Fruit fly (Drosophila melanogaster) whole organism, embryonic: ENCODE measurements around the gene CG10738.

ENCODE experiments used
- BtbVII ChIP-seq: fragments of 200-800 bp; sonication (Bioruptor generic); optimal IDR thresholded peaks from 3 replicates; lab custom pipeline; 2017; ENCODE audit warnings: missing biosample characterization, mild to moderate bottlenecking, missing genetic modification characterization
- CG10654 ChIP-seq: fragments of 200-800 bp; sonication (Bioruptor generic); optimal IDR thresholded peaks from 2 replicates; lab custom pipeline; 2016; ENCODE audit warnings: missing biosample characterization, missing genetic modification characterization
- CG10959 ChIP-seq: fragments of 200-800 bp; sonication (Bioruptor generic); IDR thresholded peaks from 2 replicates; pipeline ENCODE4 v1.3.6; 2022; ENCODE audit warnings: missing biosample characterization, missing genetic modification characterization
- CG12071 ChIP-seq: fragments of 200-800 bp; sonication (Bioruptor generic); optimal IDR thresholded peaks from 3 replicates; lab custom pipeline; 2018; ENCODE audit warnings: missing biosample characterization, mild to moderate bottlenecking, missing genetic modification characterization
- CG12155 ChIP-seq: fragments of 200-800 bp; sonication (Bioruptor generic); optimal IDR thresholded peaks from 3 replicates; lab custom pipeline; 2016; ENCODE audit warnings: missing biosample characterization, missing genetic modification characterization
- CG12744 ChIP-seq: fragments of 200-800 bp; sonication (Bioruptor generic); optimal IDR thresholded peaks from 2 replicates; lab custom pipeline; 2016; ENCODE audit warnings: missing biosample characterization, missing genetic modification characterization
- CG14710 ChIP-seq: fragments of 200-800 bp; sonication (Bioruptor generic); optimal IDR thresholded peaks from 3 replicates; lab custom pipeline; 2019; ENCODE audit warnings: missing biosample characterization, mild to moderate bottlenecking, missing genetic modification characterization, moderate library complexity
- CG15073 ChIP-seq: fragments of 200-800 bp; sonication (Bioruptor generic); optimal IDR thresholded peaks from 2 replicates; lab custom pipeline; 2016; ENCODE audit warnings: missing biosample characterization, missing genetic modification characterization
- CG15514 ChIP-seq: fragments of 200-800 bp; sonication (Bioruptor generic); optimal IDR thresholded peaks from 3 replicates; lab custom pipeline; 2017; ENCODE audit warnings: missing biosample characterization, missing genetic modification characterization, mild to moderate bottlenecking, moderate library complexity, missing genetic modification reagents
- CG18764 ChIP-seq: fragments of 200-800 bp; sonication (Bioruptor generic); optimal IDR thresholded peaks from 3 replicates; lab custom pipeline; 2016; ENCODE audit warnings: missing biosample characterization, missing genetic modification characterization
- CG2712 ChIP-seq: fragments of 200-800 bp; optimal IDR thresholded peaks from 3 replicates; lab custom pipeline; 2019; ENCODE audit warnings: missing biosample characterization, mild to moderate bottlenecking, missing genetic modification characterization, moderate library complexity
- CG3065 ChIP-seq: fragments of 200-800 bp; sonication (Bioruptor generic); optimal IDR thresholded peaks from 2 replicates; lab custom pipeline; 2016; ENCODE audit warnings: missing biosample characterization, missing genetic modification characterization
- CG5953 ChIP-seq: fragments of 200-800 bp; sonication (Bioruptor generic); IDR thresholded peaks from 2 replicates; pipeline ENCODE4 v1.3.6; 2022; ENCODE audit warnings: missing biosample characterization, missing genetic modification characterization
- CG8388 ChIP-seq: fragments of 200-800 bp; sonication (Bioruptor generic); optimal IDR thresholded peaks from 2 replicates; lab custom pipeline; 2019; ENCODE audit warnings: missing biosample characterization, mild to moderate bottlenecking, missing genetic modification characterization, moderate library complexity
- CG9609 ChIP-seq: fragments of 200-800 bp; sonication (Bioruptor generic); optimal IDR thresholded peaks from 3 replicates; lab custom pipeline; 2016; ENCODE audit warnings: missing biosample characterization, missing genetic modification characterization
- CG9876 ChIP-seq: fragments of 200-800 bp; sonication (Bioruptor generic); optimal IDR thresholded peaks from 2 replicates; lab custom pipeline; 2016; ENCODE audit warnings: missing biosample characterization, missing genetic modification characterization
- D19A ChIP-seq: fragments of 200-800 bp; optimal IDR thresholded peaks from 3 replicates; lab custom pipeline; 2019; ENCODE audit warnings: missing biosample characterization, mild to moderate bottlenecking, missing genetic modification characterization, moderate library complexity
- Doc3 ChIP-seq: fragments of 200-800 bp; sonication (Bioruptor generic); IDR thresholded peaks from 3 replicates; pipeline ENCODE4 v1.3.6; 2022; ENCODE audit warnings: missing biosample characterization, missing genetic modification characterization; ENCODE audit not compliant: partially characterized antibody
- Hr51 ChIP-seq, 2 experiments: fragments of 200-800 bp; sonication (Bioruptor generic); optimal IDR thresholded peaks; 2 replicates in 1 of 2; 3 replicates in 1 of 2; lab custom pipeline; 2016 to 2018; ENCODE audit warnings: missing biosample characterization in 2 of 2, missing genetic modification characterization in 2 of 2, mild to moderate bottlenecking in 1 of 2, moderate library complexity in 1 of 2
- Optix ChIP-seq: fragments of 200-800 bp; sonication (Bioruptor generic); IDR thresholded peaks from 3 replicates; pipeline ENCODE4 v1.3.6; 2022; ENCODE audit warnings: missing biosample characterization, missing genetic modification characterization
- ac ChIP-seq: fragments of 200-800 bp; sonication (Bioruptor generic); optimal IDR thresholded peaks from 3 replicates; lab custom pipeline; 2017; ENCODE audit warnings: missing biosample characterization, mild to moderate bottlenecking, missing genetic modification characterization
- ato ChIP-seq: fragments of 200-800 bp; sonication (Bioruptor generic); IDR thresholded peaks from 2 replicates; pipeline ENCODE4 v1.3.6; 2022; ENCODE audit warnings: missing biosample characterization, missing genetic modification characterization; ENCODE audit not compliant: partially characterized antibody
- bab2 ChIP-seq: fragments of 200-800 bp; sonication (Bioruptor generic); optimal IDR thresholded peaks from 2 replicates; lab custom pipeline; 2016; ENCODE audit warnings: missing biosample characterization, missing genetic modification characterization
- bowl ChIP-seq: fragments of 200-800 bp; sonication (Bioruptor generic); IDR thresholded peaks from 2 replicates; pipeline ENCODE4 v1.3.6; 2022; ENCODE audit warnings: missing biosample characterization, missing genetic modification characterization
- chm ChIP-seq: fragments of 200-800 bp; sonication (Bioruptor generic); IDR thresholded peaks from 2 replicates; pipeline ENCODE4 v1.3.6; 2022; ENCODE audit warnings: missing biosample characterization, missing genetic modification characterization
- dimm ChIP-seq: fragments of 200-800 bp; sonication (Bioruptor generic); IDR thresholded peaks from 2 replicates; pipeline ENCODE4 v1.3.6; 2022; ENCODE audit warnings: missing biosample characterization, missing genetic modification characterization
- disco-r ChIP-seq: fragments of 200-800 bp; sonication (Bioruptor generic); optimal IDR thresholded peaks from 2 replicates; lab custom pipeline; 2016; ENCODE audit warnings: missing biosample characterization, missing genetic modification characterization
- dmrt11E ChIP-seq: fragments of 200-800 bp; sonication (Bioruptor generic); optimal IDR thresholded peaks from 3 replicates; lab custom pipeline; 2018; ENCODE audit warnings: missing biosample characterization, mild to moderate bottlenecking, missing genetic modification characterization, moderate library complexity
- dmrt99B ChIP-seq: fragments of 200-800 bp; sonication (Bioruptor generic); optimal IDR thresholded peaks from 2 replicates; lab custom pipeline; 2018; ENCODE audit warnings: missing biosample characterization, mild to moderate bottlenecking, missing genetic modification characterization, moderate library complexity
- ems ChIP-seq: fragments of 200-800 bp; sonication (Bioruptor generic); optimal IDR thresholded peaks from 3 replicates; lab custom pipeline; 2016; ENCODE audit warnings: missing biosample characterization, missing genetic modification characterization
- ftz-f1 ChIP-seq: fragments of 200-800 bp; sonication (Bioruptor generic); optimal IDR thresholded peaks from 2 replicates; lab custom pipeline; 2016; ENCODE audit warnings: missing biosample characterization, missing genetic modification characterization
- gcm ChIP-seq: fragments of 200-800 bp; sonication (Bioruptor generic); optimal IDR thresholded peaks from 2 replicates; lab custom pipeline; 2019; ENCODE audit warnings: missing biosample characterization, mild to moderate bottlenecking, missing genetic modification characterization, moderate library complexity
- gsb ChIP-seq: fragments of 200-800 bp; sonication (Bioruptor generic); IDR thresholded peaks from 2 replicates; pipeline ENCODE4 v1.3.6; 2022; ENCODE audit warnings: missing biosample characterization, missing genetic modification characterization
- kah ChIP-seq: fragments of 200-800 bp; sonication (Bioruptor generic); optimal IDR thresholded peaks from 2 replicates; lab custom pipeline; 2018; ENCODE audit warnings: missing biosample characterization, mild to moderate bottlenecking, missing genetic modification characterization
- knrl ChIP-seq: fragments of 200-800 bp; sonication (Bioruptor generic); IDR thresholded peaks from 3 replicates; pipeline ENCODE4 v1.3.6; 2022; ENCODE audit warnings: missing biosample characterization, missing genetic modification characterization; ENCODE audit not compliant: partially characterized antibody
- lov ChIP-seq, 2 experiments: fragments of 200-800 bp in 1 of 2; fragments of >200 bp in 1 of 2; sonication (Bioruptor generic) in 1 of 2; IDR thresholded peaks in 1 of 2; optimal IDR thresholded peaks in 1 of 2; 2 replicates in 1 of 2; 3 replicates in 1 of 2; pipeline versions ENCODE4 v1.3.6 to Lab custom; 2017 to 2022; ENCODE audit warnings: missing biosample characterization in 1 of 2, missing genetic modification characterization in 1 of 2
- nau ChIP-seq: fragments of 200-800 bp; sonication (Bioruptor generic); optimal IDR thresholded peaks from 3 replicates; lab custom pipeline; 2017; ENCODE audit warnings: missing biosample characterization, mild to moderate bottlenecking, missing genetic modification characterization, missing genetic modification reagents
- nerfin-2 ChIP-seq: fragments of 200-800 bp; sonication (Bioruptor generic); IDR thresholded peaks from 2 replicates; pipeline ENCODE4 v1.3.6; 2022; ENCODE audit warnings: missing biosample characterization, missing genetic modification characterization; ENCODE audit not compliant: partially characterized antibody
- onecut ChIP-seq: fragments of 200-800 bp; sonication (Bioruptor generic); IDR thresholded peaks from 2 replicates; pipeline ENCODE4 v1.3.6; 2022; ENCODE audit warnings: missing biosample characterization, missing genetic modification characterization
- pb ChIP-seq: fragments of 200-800 bp; sonication (Bioruptor generic); optimal IDR thresholded peaks from 3 replicates; lab custom pipeline; 2016; ENCODE audit warnings: missing biosample characterization, missing genetic modification characterization
- pita ChIP-seq: fragments of 200-800 bp; sonication (Bioruptor generic); optimal IDR thresholded peaks from 2 replicates; lab custom pipeline; 2017; ENCODE audit warnings: missing biosample characterization, mild to moderate bottlenecking, missing genetic modification characterization
- shn ChIP-seq: fragments of 200-800 bp; sonication (Bioruptor generic); optimal IDR thresholded peaks from 3 replicates; lab custom pipeline; 2016; ENCODE audit warnings: missing biosample characterization, missing genetic modification characterization
- sima ChIP-seq: fragments of 200-800 bp; sonication (Bioruptor generic); optimal IDR thresholded peaks from 2 replicates; lab custom pipeline; 2016; ENCODE audit warnings: missing biosample characterization, missing genetic modification characterization
- tap ChIP-seq: fragments of 200-800 bp; optimal IDR thresholded peaks from 3 replicates; lab custom pipeline; 2019; ENCODE audit warnings: missing biosample characterization, mild to moderate bottlenecking, missing genetic modification characterization, moderate library complexity
- unpg ChIP-seq: fragments of 200-800 bp; sonication (Bioruptor generic); optimal IDR thresholded peaks from 3 replicates; lab custom pipeline; 2018; ENCODE audit warnings: missing biosample characterization, mild to moderate bottlenecking, missing genetic modification characterization, moderate library complexity
- usp ChIP-seq: fragments of >200 bp; optimal IDR thresholded peaks from 2 replicates; lab custom pipeline; 2017; ENCODE audit warnings: missing biosample characterization, missing genetic modification characterization
- vvl ChIP-seq: fragments of 200-800 bp; sonication (Bioruptor generic); IDR thresholded peaks from 2 replicates; pipeline ENCODE4 v1.3.6; 2022; ENCODE audit warnings: missing biosample characterization, missing genetic modification characterization
- zen2 ChIP-seq: fragments of 200-800 bp; sonication (Bioruptor generic); IDR thresholded peaks from 3 replicates; pipeline ENCODE4 v1.3.6; 2022; ENCODE audit warnings: missing biosample characterization, missing genetic modification characterization; ENCODE audit not compliant: partially characterized antibody
- zfh1 ChIP-seq: fragments of 200-800 bp; sonication (Bioruptor generic); IDR thresholded peaks from 3 replicates; pipeline ENCODE4 v1.3.6; 2022; ENCODE audit warnings: missing biosample characterization, missing genetic modification characterization

CG10738 gene

DNA sequence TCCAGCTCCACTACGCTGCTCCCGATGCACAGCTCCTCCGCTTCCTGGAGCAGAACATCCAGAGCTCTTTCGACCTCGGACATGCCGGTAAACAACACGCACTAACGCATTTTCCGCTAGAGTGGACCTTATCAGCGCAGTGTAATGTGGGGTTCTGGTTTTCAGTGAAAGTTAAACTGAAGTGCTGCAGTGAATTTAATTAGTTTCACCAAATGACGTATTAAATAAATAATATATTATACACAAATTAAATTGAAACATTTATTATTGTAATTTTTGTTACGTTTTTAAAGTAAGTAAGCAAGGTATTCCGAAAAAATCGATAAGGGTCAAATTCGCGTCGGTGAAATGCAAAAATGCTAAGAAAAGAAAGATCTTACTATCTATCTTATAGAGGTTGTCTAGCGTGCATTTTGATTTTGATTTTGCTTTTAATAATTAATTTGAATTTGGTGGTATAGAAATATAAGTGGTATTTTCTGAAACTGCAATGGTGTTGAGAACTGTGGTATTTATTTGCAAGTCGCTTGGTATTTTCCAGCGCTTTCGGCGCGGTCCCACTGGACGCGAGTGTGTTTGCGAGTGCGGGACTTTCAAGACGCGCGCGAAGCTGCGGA, at the start of gene CG10738, which contains the start of gene JMJD7 (continued):
- TF ChIP-seq dimm (GFP tag; lab: Robert Waterston, UW) (0 out of 2 replicates have a peak, but pooled peaks have one; percentile 29), onecut (GFP tag; lab: Robert Waterston, UW) (peak; percentile 70), dmrt11E (tag; lab: Kevin White, UChicago) (no peak), CG15514 (GFP tag; lab: Kevin White, UChicago) (peak; percentile 70), vvl (GFP tag; lab: Robert Waterston, UW) (peak; percentile 88), usp (no peak), bab2 (GFP tag; lab: Kevin White, UChicago) (no peak), CG12744 (GFP tag; lab: Kevin White, UChicago) (no peak), lov (optimal IDR thresholded peaks at IDR 0.05; lab: Kevin White, UChicago) (no peak), lov (GFP tag; IDR thresholded peaks at IDR 0.05; lab: Robert Waterston, UW) (peak; percentile 30; the same call in 1 of the 3 replicates), D19A (tag; lab: Kevin White, UChicago) (peak; percentile 63), CG14710 (tag; lab: Kevin White, UChicago) (peak; percentile 84), sima (no peak), Hr51 (GFP tag; optimal IDR thresholded peaks at IDR 0.05; lab: Kevin White, UChicago) (peak in 1 of 2 experiments; percentile 19), gcm (GFP tag; lab: Kevin White, UChicago) (no peak), pb (GFP tag; lab: Kevin White, UChicago) (peak; percentile 39), Doc3 (no peak), pita (GFP tag; lab: Kevin White, UChicago) (no peak), gsb (GFP tag; lab: Robert Waterston, UW) (peak; percentile 23; the same call in 1 of the 2 replicates), tap (tag; lab: Kevin White, UChicago) (peak; percentile 68), CG18764 (peak; percentile 73), BtbVII (GFP tag; lab: Kevin White, UChicago) (peak; percentile 6), shn (GFP tag; lab: Kevin White, UChicago) (peak; percentile 12), CG9609 (GFP tag; lab: Kevin White, UChicago) (no peak), CG15073 (peak; percentile 39), CG2712 (peak; percentile 64), nerfin-2 (GFP tag; lab: Robert Waterston, UW) (no peak), Optix (GFP tag; lab: Robert Waterston, UW) (peak; percentile 78), dmrt99B (tag; lab: Kevin White, UChicago) (peak; percentile 18), CG10654 (peak; percentile 60), unpg (GFP tag; lab: Kevin White, UChicago) (peak; percentile 26), zfh1 (GFP tag; lab: Robert Waterston, UW) (peak; percentile 55; the same call in 1 of the 3 replicates), CG12155 (GFP tag; lab: Kevin White, UChicago) (peak; percentile 9), bowl (GFP tag; lab: Robert Waterston, UW) (peak; percentile 15; the same call in 1 of the 2 replicates), zen2 (GFP tag; lab: Robert Waterston, UW) (no peak), CG3065 (GFP tag; lab: Kevin White, UChicago) (no peak), ftz-f1 (GFP tag; lab: Kevin White, UChicago) (peak; percentile 56), CG8388 (GFP tag; lab: Kevin White, UChicago) (no peak), knrl (GFP tag; lab: Robert Waterston, UW) (no peak), CG10959 (GFP tag; lab: Robert Waterston, UW) (no peak; the same call in 1 of the 2 replicates), ato (GFP tag; lab: Robert Waterston, UW) (no peak), CG12071 (GFP tag; lab: Kevin White, UChicago) (peak; percentile 63), ems (GFP tag; lab: Kevin White, UChicago) (peak; percentile 7), CG5953 (GFP tag; lab: Robert Waterston, UW) (peak; percentile 76), kah (GFP tag; lab: Kevin White, UChicago) (peak; percentile 18), disco-r (no peak), nau (GFP tag; lab: Kevin White, UChicago) (no peak), CG9876 (GFP tag; lab: Kevin White, UChicago) (no peak), ac (GFP tag; lab: Kevin White, UChicago) (no peak), chm (GFP tag; lab: Robert Waterston, UW) (peak; percentile 24; the same call in 1 of the 2 replicates)
